Worm (Caenorhabditis elegans) whole organism, L1 larva: ENCODE results near the gene nhr-38.

Experiments
- C04F5.9 ChIP-seq: sonication (generic microtip); optimal IDR thresholded peaks from 2 replicates; lab custom pipeline; 2016; ENCODE audit warnings: missing genetic modification characterization, missing compliant biosample characterization
- C16A3.4 ChIP-seq: fragments of 150-350 bp; optimal IDR thresholded peaks from 2 replicates; lab custom pipeline; 2014; ENCODE audit warnings: missing biosample characterization, missing genetic modification characterization
- aha-1 ChIP-seq: fragments of 150-350 bp; optimal IDR thresholded peaks from 2 replicates; lab custom pipeline; 2014; ENCODE audit warnings: missing biosample characterization, missing genetic modification characterization
- alr-1 ChIP-seq: fragments of 200-800 bp; sonication (Bioruptor generic); optimal IDR thresholded peaks from 2 replicates; lab custom pipeline; 2018; ENCODE audit warnings: borderline replicate concordance, mild to moderate bottlenecking, missing genetic modification characterization, missing compliant biosample characterization
- aly-2 ChIP-seq: fragments of 150-350 bp; optimal IDR thresholded peaks from 2 replicates; lab custom pipeline; 2014; ENCODE audit warnings: missing biosample characterization, missing genetic modification characterization
- ama-1 ChIP-seq: fragments of 150-350 bp; optimal IDR thresholded peaks from 2 replicates; lab custom pipeline; 2014
- blmp-1 ChIP-seq: fragments of 150-350 bp; optimal IDR thresholded peaks from 2 replicates; lab custom pipeline; 2014; ENCODE audit warnings: missing biosample characterization, missing genetic modification characterization
- ceh-8 ChIP-seq: fragments of 200-800 bp; sonication (Bioruptor generic); optimal IDR thresholded peaks from 2 replicates; lab custom pipeline; 2018; ENCODE audit warnings: mild to moderate bottlenecking, missing genetic modification characterization, moderate library complexity, missing compliant biosample characterization
- ceh-82 ChIP-seq, 3 experiments: fragments of 150-350 bp in 1 of 3; sonication (generic microtip) in 2 of 3; optimal IDR thresholded peaks; 2 replicates each; lab custom pipeline; 2014 to 2017; ENCODE audit warnings: missing biosample characterization in 3 of 3, missing genetic modification characterization in 3 of 3
- ces-1 ChIP-seq: fragments of 150-350 bp; optimal IDR thresholded peaks from 2 replicates; lab custom pipeline; 2014; ENCODE audit warnings: missing biosample characterization, missing genetic modification reagents, missing genetic modification characterization
- dpl-1 ChIP-seq, 3 experiments: fragments of 150-350 bp in 2 of 3; sonication (generic microtip) in 1 of 3; optimal IDR thresholded peaks; 2 replicates each; lab custom pipeline; 2014 to 2017; ENCODE audit warnings: missing biosample characterization in 3 of 3, missing genetic modification characterization in 3 of 3, missing genetic modification reagents in 3 of 3
- dsc-1 ChIP-seq: sonication (generic microtip); optimal IDR thresholded peaks from 2 replicates; lab custom pipeline; 2016; ENCODE audit warnings: mild to moderate bottlenecking, missing genetic modification characterization, missing compliant biosample characterization
- efl-1 ChIP-seq, 4 experiments: fragments of 150-350 bp; optimal IDR thresholded peaks in 3 of 4; peaks in 1 of 4; 1 replicate in 1 of 4; 2 replicates in 3 of 4; lab custom pipeline; 2014; ENCODE audit warnings: missing biosample characterization in 2 of 4, missing genetic modification characterization in 2 of 4, missing genetic modification reagents in 2 of 4
- egl-13 ChIP-seq: sonication (generic microtip); optimal IDR thresholded peaks from 2 replicates; lab custom pipeline; 2016; ENCODE audit warnings: missing genotype, missing genetic modification reagents, missing genetic modification characterization, missing compliant biosample characterization
- elt-2 ChIP-seq: sonication (generic microtip); optimal IDR thresholded peaks from 2 replicates; lab custom pipeline; 2016; ENCODE audit warnings: missing genetic modification characterization, mild to moderate bottlenecking, inconsistent platforms, missing compliant biosample characterization, missing genetic modification reagents
- fkh-10 ChIP-seq: sonication (generic microtip); optimal IDR thresholded peaks from 2 replicates; lab custom pipeline; 2017; ENCODE audit warnings: missing biosample characterization, missing genetic modification reagents, missing genetic modification characterization
- fkh-4 ChIP-seq: sonication (generic microtip); optimal IDR thresholded peaks from 2 replicates; lab custom pipeline; 2016; ENCODE audit warnings: missing compliant biosample characterization, missing genetic modification characterization, borderline replicate concordance
- hlh-4 ChIP-seq: sonication (generic microtip); optimal IDR thresholded peaks from 2 replicates; lab custom pipeline; 2016; ENCODE audit warnings: mild to moderate bottlenecking, missing genetic modification characterization, missing compliant biosample characterization
- jun-1 ChIP-seq: fragments of 150-350 bp; optimal IDR thresholded peaks from 2 replicates; lab custom pipeline; 2014; ENCODE audit warnings: missing biosample characterization, missing genetic modification reagents, missing genetic modification characterization
- lin-13 ChIP-seq: fragments of 150-350 bp; optimal IDR thresholded peaks from 2 replicates; lab custom pipeline; 2014; ENCODE audit warnings: missing biosample characterization, missing genetic modification reagents, missing genetic modification characterization
- lin-35 ChIP-seq, 2 experiments: fragments of 150-350 bp; optimal IDR thresholded peaks; 2 replicates each; lab custom pipeline; 2014; ENCODE audit warnings: missing biosample characterization in 2 of 2, missing genetic modification characterization in 2 of 2, missing genetic modification reagents in 2 of 2
- lsy-2 ChIP-seq, 2 experiments: fragments of 150-350 bp; optimal IDR thresholded peaks; 2 replicates each; lab custom pipeline; 2014; ENCODE audit warnings: missing biosample characterization in 2 of 2, missing genetic modification characterization in 2 of 2
- mab-9 ChIP-seq: fragments of 200-800 bp; sonication (Bioruptor generic); IDR thresholded peaks from 2 replicates; pipeline ENCODE4 v1.3.6; 2022; ENCODE audit warnings: missing genetic modification reagents, missing genetic modification characterization, missing compliant biosample characterization
- mdl-1 ChIP-seq, 2 experiments: fragments of 150-350 bp; optimal IDR thresholded peaks; 2 replicates each; lab custom pipeline; 2014 to 2017; ENCODE audit warnings: missing biosample characterization in 2 of 2, missing genetic modification characterization in 2 of 2, inconsistent platforms in 1 of 2
- nhr-11 ChIP-seq: fragments of 150-350 bp; optimal IDR thresholded peaks from 2 replicates; lab custom pipeline; 2014; ENCODE audit warnings: missing biosample characterization, missing genetic modification characterization
- nhr-12 ChIP-seq: sonication (generic microtip); optimal IDR thresholded peaks from 2 replicates; lab custom pipeline; 2017; ENCODE audit warnings: missing biosample characterization, missing genetic modification characterization
- nhr-19 ChIP-seq: fragments of 200-800 bp; sonication (Bioruptor generic); conservative IDR thresholded peaks from 2 replicates; pipeline ENCODE4 v1.3.6; 2022; ENCODE audit warnings: missing genetic modification characterization, missing compliant biosample characterization
- nhr-20 ChIP-seq: sonication (generic microtip); optimal IDR thresholded peaks from 2 replicates; lab custom pipeline; 2016; ENCODE audit warnings: mild to moderate bottlenecking, missing genetic modification characterization, missing compliant biosample characterization
- nhr-47 ChIP-seq: sonication (generic microtip); optimal IDR thresholded peaks from 2 replicates; lab custom pipeline; 2016; ENCODE audit warnings: mild to moderate bottlenecking, missing genetic modification characterization, moderate library complexity, missing compliant biosample characterization
- nhr-71 ChIP-seq: sonication (generic microtip); optimal IDR thresholded peaks from 2 replicates; lab custom pipeline; 2016; ENCODE audit warnings: mild to moderate bottlenecking, missing genetic modification characterization, moderate library complexity, missing compliant biosample characterization
- nhr-85 ChIP-seq: sonication (generic microtip); peaks from one replicate; lab custom pipeline; 2016; ENCODE audit warnings: missing genetic modification characterization, inconsistent platforms, missing compliant biosample characterization
- nhr-90 ChIP-seq: sonication (generic microtip); optimal IDR thresholded peaks from 2 replicates; lab custom pipeline; 2016; ENCODE audit warnings: mild to moderate bottlenecking, missing genetic modification characterization, missing compliant biosample characterization; ENCODE audit not compliant: poor library complexity
- pag-3 ChIP-seq: sonication (generic microtip); optimal IDR thresholded peaks from 2 replicates; lab custom pipeline; 2017; ENCODE audit warnings: missing genetic modification characterization, mild to moderate bottlenecking, missing compliant biosample characterization, antibody characterized with exemption, borderline replicate concordance; ENCODE audit not compliant: insufficient read depth
- pax-3 ChIP-seq: fragments of 200-800 bp; sonication (Bioruptor generic); optimal IDR thresholded peaks from 2 replicates; lab custom pipeline; 2018; ENCODE audit warnings: mild to moderate bottlenecking, missing genetic modification characterization, moderate library complexity, missing compliant biosample characterization
- rnt-1 ChIP-seq: sonication (generic microtip); optimal IDR thresholded peaks from 2 replicates; lab custom pipeline; 2016; ENCODE audit warnings: mild to moderate bottlenecking, missing genetic modification characterization, moderate library complexity, missing compliant biosample characterization
- skn-1 ChIP-seq: fragments of 150-350 bp; optimal IDR thresholded peaks from 2 replicates; lab custom pipeline; 2014; ENCODE audit warnings: missing biosample characterization, missing genetic modification characterization
- sox-4 ChIP-seq: sonication (generic microtip); optimal IDR thresholded peaks from 2 replicates; lab custom pipeline; 2016; ENCODE audit warnings: missing genetic modification characterization, missing compliant biosample characterization
- sptf-1 ChIP-seq: fragments of 150-350 bp; optimal IDR thresholded peaks from 2 replicates; lab custom pipeline; 2014; ENCODE audit warnings: missing biosample characterization, missing genetic modification characterization
- sup-37 ChIP-seq: fragments of 200-800 bp; sonication (Bioruptor generic); optimal IDR thresholded peaks from 2 replicates; lab custom pipeline; 2018; ENCODE audit warnings: mild to moderate bottlenecking, missing genetic modification characterization, missing compliant biosample characterization
- swsn-7 ChIP-seq: sonication (generic microtip); optimal IDR thresholded peaks from 2 replicates; lab custom pipeline; 2016; ENCODE audit warnings: missing genetic modification characterization, missing compliant biosample characterization
- tbx-2 ChIP-seq: sonication (generic microtip); optimal IDR thresholded peaks from 2 replicates; lab custom pipeline; 2016; ENCODE audit warnings: missing genetic modification characterization, missing compliant biosample characterization
- unc-130 ChIP-seq: fragments of 150-350 bp; optimal IDR thresholded peaks from 2 replicates; lab custom pipeline; 2017; ENCODE audit warnings: missing biosample characterization, missing genetic modification characterization, inconsistent platforms
- unc-62 ChIP-seq: fragments of 150-350 bp; optimal IDR thresholded peaks from 2 replicates; lab custom pipeline; 2014; ENCODE audit warnings: missing biosample characterization, missing genetic modification reagents, missing genetic modification characterization
- unc-86 ChIP-seq: sonication (generic microtip); optimal IDR thresholded peaks from 2 replicates; lab custom pipeline; 2016; ENCODE audit warnings: missing genetic modification characterization, missing compliant biosample characterization
- vab-15 ChIP-seq: sonication (generic microtip); optimal IDR thresholded peaks from 2 replicates; lab custom pipeline; 2017; ENCODE audit warnings: missing genotype, mild to moderate bottlenecking, missing genetic modification characterization, missing compliant biosample characterization
- xbp-1 ChIP-seq: sonication (generic microtip); optimal IDR thresholded peaks from 2 replicates; lab custom pipeline; 2016; ENCODE audit warnings: missing genetic modification characterization, missing compliant biosample characterization
- zip-4 ChIP-seq: fragments of 200-800 bp; sonication (Bioruptor generic); optimal IDR thresholded peaks from 2 replicates; lab custom pipeline; 2018; ENCODE audit warnings: mild to moderate bottlenecking, missing genetic modification characterization, moderate library complexity, missing compliant biosample characterization
- ztf-11 ChIP-seq, 2 experiments: sonication (generic microtip); optimal IDR thresholded peaks; 2 replicates each; lab custom pipeline; 2016 to 2017; ENCODE audit warnings: missing genetic modification characterization in 2 of 2, missing biosample characterization in 1 of 2, missing compliant biosample characterization in 1 of 2
- ztf-4 ChIP-seq: fragments of 150-350 bp; optimal IDR thresholded peaks from 2 replicates; lab custom pipeline; 2014; ENCODE audit warnings: missing biosample characterization, missing genetic modification characterization

nhr-38 gene

DNA sequence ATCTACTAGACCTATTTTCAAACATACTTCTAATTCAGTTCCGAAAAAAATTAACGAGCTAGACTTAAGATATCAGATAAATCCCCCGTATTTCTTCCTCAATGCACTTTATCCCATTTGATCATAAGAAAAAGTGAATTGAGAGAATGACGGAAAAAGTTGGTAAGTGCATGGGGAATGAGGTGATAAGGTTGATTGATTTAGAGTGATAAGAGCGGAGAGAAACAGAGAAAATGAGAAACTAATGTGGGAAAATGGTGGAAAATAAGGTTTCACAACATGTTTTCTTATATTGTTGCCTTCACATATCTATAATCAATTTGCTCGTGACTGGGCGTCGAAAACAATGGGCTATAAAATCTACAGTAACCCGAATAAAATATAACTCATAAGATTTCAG is 25.8 kb downstream of the nhr-38 start (continued):
- TF ChIP-seq ces-1 (no peak), ama-1 (lab: Kevin White, UChicago) (no peak), rnt-1 (tag; lab: Kevin White, UChicago) (peak; percentile 24), sptf-1 (tag; lab: Kevin White, UChicago) (no peak), pax-3 (no peak), ztf-4 (no peak), xbp-1 (tag; lab: Kevin White, UChicago) (no peak), hlh-4 (no peak), tbx-2 (tag; lab: Kevin White, UChicago) (no peak), skn-1 (tag; lab: Kevin White, UChicago) (no peak), zip-4 (no peak), nhr-71 (peak; percentile 63), fkh-4 (no peak), lin-35 (GFP tag; optimal IDR thresholded peaks at IDR 0.05; lab: Kevin White, UChicago) (peak in 1 of 2 experiments; percentile 39), alr-1 (tag; lab: Kevin White, UChicago) (no peak), C16A3.4 (tag; lab: Kevin White, UChicago) (no peak), unc-86 (tag; lab: Kevin White, UChicago) (no peak), elt-2 (tag; lab: Kevin White, UChicago) (peak; percentile 50), jun-1 (tag; lab: Kevin White, UChicago) (no peak), nhr-90 (peak; percentile 18), dsc-1 (tag; lab: Kevin White, UChicago) (peak; percentile 53), lsy-2 (tag; optimal IDR thresholded peaks at IDR 0.05; lab: Kevin White, UChicago) (peak; percentile 27 to 35), mdl-1 (tag; optimal IDR thresholded peaks at IDR 0.05; lab: Kevin White, UChicago) (no peak), nhr-19 (GFP tag; lab: Robert Waterston, UW) (peak; percentile 37; the same call in 1 of the 2 replicates), unc-62 (GFP tag; lab: Kevin White, UChicago) (no peak), aha-1 (tag; lab: Kevin White, UChicago) (no peak), nhr-12 (tag; lab: Kevin White, UChicago) (no peak), unc-130 (tag; lab: Kevin White, UChicago) (no peak), sox-4 (tag; lab: Kevin White, UChicago) (no peak), nhr-11 (no peak), ztf-11 (tag; optimal IDR thresholded peaks at IDR 0.05; lab: Kevin White, UChicago) (no peak)

ce11 chrIV:9737204-9737790 is 27.3 kb downstream of the nhr-38 start, which contains the start of gene cka-1:
cka-1 (minus strand) TSS chrIV:9737621.
- no peak for TF ChIP-seq ztf-4
- no peak for TF ChIP-seq pag-3 (tag; lab: Kevin White, UChicago)
- no peak for TF ChIP-seq unc-62 (GFP tag; lab: Kevin White, UChicago)
- peak in 1 of 2 experiments; percentile 6 for TF ChIP-seq efl-1 (optimal IDR thresholded peaks at IDR 0.05; lab: Kevin White, UChicago)
- TF ChIP-seq efl-1 (GFP tag; optimal IDR thresholded peaks at IDR 0.05 in 1 of 2; lab: Kevin White, UChicago), result peak in 1 of 2 experiments; percentile 89
- no peak for TF ChIP-seq nhr-12 (tag; lab: Kevin White, UChicago)
- peak; percentile 67 for TF ChIP-seq vab-15 (tag; lab: Kevin White, UChicago)
- TF ChIP-seq hlh-4, result no peak
- TF ChIP-seq alr-1 (tag; lab: Kevin White, UChicago), result no peak
- no peak for TF ChIP-seq nhr-19 (GFP tag; lab: Robert Waterston, UW)
- TF ChIP-seq aly-2 (tag; lab: Kevin White, UChicago), result no peak
- peak; percentile 16 for TF ChIP-seq C16A3.4 (tag; lab: Kevin White, UChicago)
- TF ChIP-seq fkh-10 (GFP tag; lab: Kevin White, UChicago), result no peak
- no peak for TF ChIP-seq C04F5.9 (tag; lab: Kevin White, UChicago)
- no peak for TF ChIP-seq sptf-1 (tag; lab: Kevin White, UChicago)
- no peak for TF ChIP-seq ceh-82 (tag; optimal IDR thresholded peaks at IDR 0.05; lab: Kevin White, UChicago)
- TF ChIP-seq lin-13 (GFP tag; lab: Kevin White, UChicago), result no peak
- peak; percentile 9 for TF ChIP-seq tbx-2 (tag; lab: Kevin White, UChicago)
- TF ChIP-seq swsn-7 (tag; lab: Kevin White, UChicago), result no peak
- no peak for TF ChIP-seq mab-9 (GFP tag; lab: Robert Waterston, UW)
- peak; percentile 52 for TF ChIP-seq elt-2 (tag; lab: Kevin White, UChicago)
- TF ChIP-seq ceh-8 (GFP tag; lab: Kevin White, UChicago), result no peak
- peak; percentile 48 for TF ChIP-seq nhr-85
- no peak for TF ChIP-seq ztf-11 (tag; optimal IDR thresholded peaks at IDR 0.05; lab: Kevin White, UChicago)
- TF ChIP-seq sup-37 (GFP tag; lab: Kevin White, UChicago), result no peak
- TF ChIP-seq zip-4, result no peak
- no peak for TF ChIP-seq nhr-47 (tag; lab: Kevin White, UChicago)
- TF ChIP-seq egl-13 (tag; lab: Kevin White, UChicago), result no peak
- TF ChIP-seq dpl-1 (GFP tag; optimal IDR thresholded peaks at IDR 0.05; lab: Kevin White, UChicago), result no peak
- no peak for TF ChIP-seq blmp-1 (tag; lab: Kevin White, UChicago)
- TF ChIP-seq xbp-1 (tag; lab: Kevin White, UChicago), result no peak
- TF ChIP-seq nhr-20 (tag; lab: Kevin White, UChicago), result peak; percentile 63
- no peak for TF ChIP-seq pax-3
